Worm (Caenorhabditis elegans) whole organism, midembryonic: ENCODE data around the gene gldc-1.

ENCODE experiments used
- T22C8.4 ChIP-seq: fragments of 200-800 bp; sonication (Bioruptor generic); IDR thresholded peaks from 2 replicates; pipeline ENCODE4 v1.3.6; 2022; ENCODE audit warnings: missing genetic modification characterization, missing compliant biosample characterization
- cog-1 ChIP-seq: sonication (generic microtip); optimal IDR thresholded peaks from 2 replicates; lab custom pipeline; 2016; ENCODE audit warnings: missing genetic modification characterization, missing compliant biosample characterization
- flt-1 ChIP-seq: fragments of 200-800 bp; sonication (Bioruptor generic); IDR thresholded peaks from 2 replicates; pipeline ENCODE4 v1.3.6; 2022; ENCODE audit warnings: missing genetic modification characterization, missing compliant biosample characterization
- klf-2 ChIP-seq: fragments of 200-800 bp; sonication (Bioruptor generic); conservative IDR thresholded peaks from 2 replicates; pipeline ENCODE4 v1.3.6; 2022; ENCODE audit warnings: missing genetic modification reagents, missing genetic modification characterization, missing compliant biosample characterization
- med-1 ChIP-seq: sonication (generic microtip); optimal IDR thresholded peaks from 2 replicates; lab custom pipeline; 2017; ENCODE audit warnings: missing genetic modification characterization, mild to moderate bottlenecking, missing compliant biosample characterization, antibody characterized with exemption, missing genetic modification reagents; ENCODE audit not compliant: insufficient read depth
- ref-1 ChIP-seq: fragments of 200-800 bp; sonication (Bioruptor generic); conservative IDR thresholded peaks from 2 replicates; pipeline ENCODE4 v1.3.6; 2022; ENCODE audit warnings: missing genetic modification reagents, missing genetic modification characterization, missing compliant biosample characterization
- tab-1 ChIP-seq: fragments of 200-800 bp; sonication (Bioruptor generic); IDR thresholded peaks from 2 replicates; pipeline ENCODE4 v1.3.6; 2022; ENCODE audit warnings: missing genetic modification characterization, missing compliant biosample characterization
- ztf-23 ChIP-seq: fragments of 200-800 bp; sonication (Bioruptor generic); IDR thresholded peaks from 2 replicates; pipeline ENCODE4 v1.3.6; 2022; ENCODE audit warnings: missing genetic modification reagents, missing genetic modification characterization, missing compliant biosample characterization
- ztf-29 ChIP-seq: fragments of 200-800 bp; sonication (Bioruptor generic); IDR thresholded peaks from 2 replicates; pipeline ENCODE4 v1.3.6; 2022; ENCODE audit warnings: missing genetic modification reagents, missing genetic modification characterization, missing compliant biosample characterization

DNA sequence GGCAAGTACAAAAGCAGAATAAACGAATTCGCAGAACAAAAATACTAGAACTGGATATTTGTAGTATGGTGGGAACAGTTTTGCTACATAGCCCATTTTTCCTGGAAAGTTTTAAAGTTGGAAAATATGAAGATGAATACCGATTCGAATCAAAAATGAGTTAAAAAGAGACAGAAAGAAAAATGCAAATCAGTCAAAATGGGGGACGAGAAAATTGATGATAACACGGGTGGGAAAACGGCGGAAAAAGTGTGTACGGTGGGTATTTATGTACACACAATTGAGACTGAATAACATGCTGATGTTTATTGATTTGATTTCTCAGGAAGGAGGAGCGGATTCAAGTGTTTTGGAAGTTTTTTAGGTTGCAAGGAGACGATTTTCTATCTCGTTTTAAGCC is 25.3 kb upstream of the gldc-1 start, which contains the start of gene R12C12.9:
- no peak for TF ChIP-seq cog-1
- TF ChIP-seq flt-1 (GFP tag; lab: Robert Waterston, UW): no peak
- TF ChIP-seq T22C8.4 (GFP tag; lab: Robert Waterston, UW): no peak
- TF ChIP-seq med-1 (GFP tag; lab: Kevin White, UChicago): no peak
- no peak for TF ChIP-seq ztf-23 (GFP tag; lab: Robert Waterston, UW)
- TF ChIP-seq ref-1 (GFP tag; lab: Robert Waterston, UW): no peak
- TF ChIP-seq ztf-29 (GFP tag; lab: Robert Waterston, UW): no peak
- TF ChIP-seq klf-2 (GFP tag; lab: Robert Waterston, UW): no peak
- no peak for TF ChIP-seq tab-1 (GFP tag; lab: Robert Waterston, UW)
